Fruit fly (Drosophila melanogaster): ENCODE measurements around the gene Pp1-13C.

The Pp1-13C gene

dm6 chrX:15320973-15321372 lies 39.9 kb downstream of the Pp1-13C start:
- TF ChIP-seq Vsx2 (GFP tag; optimal IDR thresholded peaks at IDR 0.05; ENCODE audit: partially characterized antibody) = no peak
- no peak for TF ChIP-seq foxo (GFP tag; optimal IDR thresholded peaks at IDR 0.05)
- no peak for TF ChIP-seq brk (GFP tag; optimal IDR thresholded peaks at IDR 0.05)
- no peak for TF ChIP-seq N (GFP tag; optimal IDR thresholded peaks at IDR 0.05)
- no peak for TF ChIP-seq Myc (optimal IDR thresholded peaks at IDR 0.05)
- no peak for TF ChIP-seq jim (GFP tag; optimal IDR thresholded peaks at IDR 0.05)
- no peak for TF ChIP-seq rgr (GFP tag; optimal IDR thresholded peaks at IDR 0.05)
- no peak for TF ChIP-seq HLH106 (tag; optimal IDR thresholded peaks at IDR 0.05)
- no peak for TF ChIP-seq tai (GFP tag; optimal IDR thresholded peaks at IDR 0.05)
- TF ChIP-seq Mio (GFP tag; optimal IDR thresholded peaks at IDR 0.05) = no peak
- TF ChIP-seq pan (optimal IDR thresholded peaks at IDR 0.05) = no peak
- no peak for TF ChIP-seq Hr83 (GFP tag; optimal IDR thresholded peaks at IDR 0.05; ENCODE audit: poor library complexity, severe bottlenecking)
- TF ChIP-seq Abd-B (GFP tag; optimal IDR thresholded peaks at IDR 0.05) = no peak
- no peak for TF ChIP-seq h (GFP tag; optimal IDR thresholded peaks at IDR 0.05)

DNA sequence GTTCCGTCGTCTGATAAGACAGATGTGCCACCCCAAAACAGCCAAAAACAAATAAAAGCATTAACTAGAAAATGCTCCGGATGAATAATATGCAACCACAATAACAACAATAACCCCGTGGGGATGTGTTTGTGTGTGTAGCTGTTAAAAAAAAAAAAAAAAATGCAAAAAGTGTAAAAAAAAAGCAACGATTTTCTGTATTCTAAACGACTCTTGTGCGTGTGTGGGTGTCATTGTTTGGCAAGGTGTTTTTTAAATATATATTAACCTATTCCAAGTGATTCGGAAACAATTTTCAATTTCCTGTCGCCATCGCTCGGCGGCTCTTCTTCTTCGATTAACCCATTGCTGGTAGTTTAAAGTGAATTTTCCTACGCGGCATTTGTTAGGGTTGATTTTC lies 40.3 kb downstream of the Pp1-13C start:
- TF ChIP-seq rgr (GFP tag; optimal IDR thresholded peaks at IDR 0.05) = peak; percentile 9
- TF ChIP-seq woc (GFP tag; optimal IDR thresholded peaks at IDR 0.05) = no peak
- TF ChIP-seq CrebA (GFP tag; optimal IDR thresholded peaks at IDR 0.05; ENCODE audit: borderline replicate concordance) = no peak
- TF ChIP-seq sv (GFP tag; optimal IDR thresholded peaks at IDR 0.05) = no peak
- TF ChIP-seq dsf (GFP tag; optimal IDR thresholded peaks at IDR 0.05; ENCODE audit: borderline replicate concordance) = no peak
- TF ChIP-seq fru (GFP tag; optimal IDR thresholded peaks at IDR 0.05) = no peak
- TF ChIP-seq Abd-B (GFP tag; optimal IDR thresholded peaks at IDR 0.05) = no peak
- no peak for TF ChIP-seq jim (GFP tag; optimal IDR thresholded peaks at IDR 0.05)
- TF ChIP-seq OdsH (GFP tag; optimal IDR thresholded peaks at IDR 0.05) = no peak
- TF ChIP-seq Rel (GFP tag; optimal IDR thresholded peaks at IDR 0.05) = peak; percentile 29
- TF ChIP-seq Rel (tag; optimal IDR thresholded peaks at IDR 0.05) = no peak
- TF ChIP-seq CG9705 (GFP tag; optimal IDR thresholded peaks at IDR 0.05) = no peak
- no peak for TF ChIP-seq GATAd (GFP tag; optimal IDR thresholded peaks at IDR 0.05)
- TF ChIP-seq dmrt93B (GFP tag; optimal IDR thresholded peaks at IDR 0.05) = no peak
- TF ChIP-seq ey (GFP tag; optimal IDR thresholded peaks at IDR 0.05) = no peak
- TF ChIP-seq Myc (optimal IDR thresholded peaks at IDR 0.05) = no peak
- TF ChIP-seq Hr78 (GFP tag; optimal IDR thresholded peaks at IDR 0.05) = no peak
- TF ChIP-seq Vsx2 (GFP tag; optimal IDR thresholded peaks at IDR 0.05; ENCODE audit: partially characterized antibody) = no peak
- no peak for TF ChIP-seq tai (GFP tag; optimal IDR thresholded peaks at IDR 0.05)
- TF ChIP-seq CG32264 (GFP tag; optimal IDR thresholded peaks at IDR 0.05) = no peak
- peak; percentile 37 for TF ChIP-seq Hnf4 (GFP tag; optimal IDR thresholded peaks at IDR 0.05)
- TF ChIP-seq Jra (GFP tag; optimal IDR thresholded peaks at IDR 0.05) = peak; percentile 2
- TF ChIP-seq Sp1 (GFP tag; optimal IDR thresholded peaks at IDR 0.05) = peak; percentile 54
- no peak for TF ChIP-seq usp (GFP tag; optimal IDR thresholded peaks at IDR 0.05)
- no peak for TF ChIP-seq brk (GFP tag; optimal IDR thresholded peaks at IDR 0.05)
- no peak for TF ChIP-seq Hr83 (GFP tag; optimal IDR thresholded peaks at IDR 0.05; ENCODE audit: poor library complexity, severe bottlenecking)
- TF ChIP-seq pan (optimal IDR thresholded peaks at IDR 0.05) = no peak
- no peak for TF ChIP-seq dl (GFP tag; optimal IDR thresholded peaks at IDR 0.05; ENCODE audit: insufficient read depth in 1 of 2, partially characterized antibody in 2 of 2)
- TF ChIP-seq psq (GFP tag; optimal IDR thresholded peaks at IDR 0.05) = no peak
- peak; percentile 34 for TF ChIP-seq sage (GFP tag; optimal IDR thresholded peaks at IDR 0.05)
- TF ChIP-seq Dfd (GFP tag; optimal IDR thresholded peaks at IDR 0.05) = no peak
- TF ChIP-seq Mio (GFP tag; optimal IDR thresholded peaks at IDR 0.05) = no peak
- no peak for TF ChIP-seq Dif (GFP tag; optimal IDR thresholded peaks at IDR 0.05; ENCODE audit: partially characterized antibody)
- no peak for TF ChIP-seq h (GFP tag; optimal IDR thresholded peaks at IDR 0.05)
- TF ChIP-seq br (GFP tag; optimal IDR thresholded peaks at IDR 0.05) = no peak
- TF ChIP-seq N (GFP tag; optimal IDR thresholded peaks at IDR 0.05) = no peak
- no peak for TF ChIP-seq lola (GFP tag; optimal IDR thresholded peaks at IDR 0.05)
- peak in 1 of 2 experiments; percentile 18 for TF ChIP-seq foxo (GFP tag; optimal IDR thresholded peaks at IDR 0.05)
- TF ChIP-seq HLH106 (tag; optimal IDR thresholded peaks at IDR 0.05) = no peak

Measured in whole organism, wandering third instar larva.